Fruit fly (Drosophila melanogaster) whole organism, embryonic: Measurements from ENCODE around the gene Spt7.

Source experiments
- CG10209 ChIP-seq: fragments of 200-800 bp; sonication (Bioruptor generic); optimal IDR thresholded peaks from 3 replicates; lab custom pipeline; 2017; ENCODE audit warnings: missing biosample characterization, mild to moderate bottlenecking, missing genetic modification characterization, missing genetic modification reagents
- CG10366 ChIP-seq: fragments of 200-800 bp; sonication (Bioruptor generic); IDR thresholded peaks from 2 replicates; pipeline ENCODE4 v1.3.6; 2022; ENCODE audit warnings: missing biosample characterization, missing genetic modification characterization
- CG11695 ChIP-seq: fragments of 200-800 bp; sonication (Bioruptor generic); IDR thresholded peaks from 3 replicates; pipeline ENCODE4 v1.3.6; 2022; ENCODE audit warnings: missing biosample characterization, missing genetic modification characterization
- CG14441 ChIP-seq: fragments of 200-800 bp; sonication (Bioruptor generic); IDR thresholded peaks from 2 replicates; pipeline ENCODE4 v1.3.6; 2022; ENCODE audit warnings: missing biosample characterization, missing genetic modification characterization
- CG15073 ChIP-seq: fragments of 200-800 bp; sonication (Bioruptor generic); optimal IDR thresholded peaks from 2 replicates; lab custom pipeline; 2016; ENCODE audit warnings: missing biosample characterization, missing genetic modification characterization
- CG17361 ChIP-seq: fragments of 200-800 bp; sonication (Bioruptor generic); IDR thresholded peaks from 3 replicates; pipeline ENCODE4 v1.3.6; 2022; ENCODE audit warnings: missing biosample characterization, missing genetic modification characterization
- CG1792 ChIP-seq: fragments of 200-800 bp; sonication (Bioruptor generic); optimal IDR thresholded peaks from 2 replicates; lab custom pipeline; 2016; ENCODE audit warnings: missing biosample characterization, missing genetic modification characterization
- CG18011 ChIP-seq: fragments of 200-800 bp; sonication (Bioruptor generic); optimal IDR thresholded peaks from 2 replicates; lab custom pipeline; 2017; ENCODE audit warnings: missing biosample characterization, missing genetic modification characterization, mild to moderate bottlenecking, moderate library complexity, missing genotype
- CG2116 ChIP-seq: fragments of 200-800 bp; sonication (Bioruptor generic); optimal IDR thresholded peaks from 3 replicates; lab custom pipeline; 2018; ENCODE audit warnings: missing biosample characterization, mild to moderate bottlenecking, missing genetic modification characterization
- CG2712 ChIP-seq: fragments of 200-800 bp; optimal IDR thresholded peaks from 3 replicates; lab custom pipeline; 2019; ENCODE audit warnings: missing biosample characterization, mild to moderate bottlenecking, missing genetic modification characterization, moderate library complexity
- CG30403 ChIP-seq: fragments of 200-800 bp; sonication (Bioruptor generic); optimal IDR thresholded peaks from 3 replicates; lab custom pipeline; 2016; ENCODE audit warnings: missing biosample characterization, missing genetic modification characterization
- CG31388 ChIP-seq: fragments of 200-800 bp; sonication (Bioruptor generic); optimal IDR thresholded peaks from 2 replicates; lab custom pipeline; 2016; ENCODE audit warnings: missing biosample characterization, missing genetic modification characterization
- CG4404 ChIP-seq: fragments of 200-800 bp; sonication (Bioruptor generic); IDR thresholded peaks from 2 replicates; pipeline ENCODE4 v1.3.6; 2022; ENCODE audit warnings: missing biosample characterization, missing genetic modification characterization
- CG4707 ChIP-seq: fragments of 200-800 bp; sonication (Bioruptor generic); optimal IDR thresholded peaks from 2 replicates; lab custom pipeline; 2018; ENCODE audit warnings: missing biosample characterization, mild to moderate bottlenecking, missing genetic modification characterization, moderate library complexity
- CG6813 ChIP-seq: fragments of 200-800 bp; sonication (Bioruptor generic); optimal IDR thresholded peaks from 2 replicates; lab custom pipeline; 2017; ENCODE audit warnings: missing biosample characterization, missing genetic modification characterization, mild to moderate bottlenecking, moderate library complexity, missing genetic modification reagents
- CG9609 ChIP-seq: fragments of 200-800 bp; sonication (Bioruptor generic); optimal IDR thresholded peaks from 3 replicates; lab custom pipeline; 2016; ENCODE audit warnings: missing biosample characterization, missing genetic modification characterization
- CG9817 ChIP-seq: fragments of 200-800 bp; sonication (Bioruptor generic); optimal IDR thresholded peaks from 2 replicates; lab custom pipeline; 2018; ENCODE audit warnings: missing biosample characterization, mild to moderate bottlenecking, missing genetic modification characterization, moderate library complexity
- D19A ChIP-seq: fragments of 200-800 bp; optimal IDR thresholded peaks from 3 replicates; lab custom pipeline; 2019; ENCODE audit warnings: missing biosample characterization, mild to moderate bottlenecking, missing genetic modification characterization, moderate library complexity
- E2f1 ChIP-seq: fragments of 200-800 bp; sonication (Bioruptor generic); IDR thresholded peaks from 2 replicates; pipeline ENCODE4 v1.3.6; 2022; ENCODE audit warnings: missing biosample characterization, missing genetic modification characterization
- HLH3B ChIP-seq: fragments of 200-800 bp; sonication (Bioruptor generic); IDR thresholded peaks from 2 replicates; pipeline ENCODE4 v1.3.6; 2022; ENCODE audit warnings: missing biosample characterization, missing genetic modification characterization
- HLH4C ChIP-seq: fragments of 200-800 bp; sonication (Bioruptor generic); IDR thresholded peaks from 3 replicates; pipeline ENCODE4 v1.3.6; 2022; ENCODE audit warnings: missing biosample characterization, missing genetic modification characterization; ENCODE audit not compliant: partially characterized antibody
- Hr51 ChIP-seq, 2 experiments: fragments of 200-800 bp; sonication (Bioruptor generic); optimal IDR thresholded peaks; 2 replicates in 1 of 2; 3 replicates in 1 of 2; lab custom pipeline; 2016 to 2018; ENCODE audit warnings: missing biosample characterization in 2 of 2, missing genetic modification characterization in 2 of 2, mild to moderate bottlenecking in 1 of 2, moderate library complexity in 1 of 2
- MTF-1 ChIP-seq: fragments of 200-800 bp; sonication (Bioruptor generic); optimal IDR thresholded peaks from 2 replicates; lab custom pipeline; 2018; ENCODE audit warnings: missing biosample characterization, mild to moderate bottlenecking, missing genetic modification characterization, borderline replicate concordance
- Nf-YC ChIP-seq: fragments of 200-800 bp; optimal IDR thresholded peaks from 3 replicates; lab custom pipeline; 2019; ENCODE audit warnings: missing biosample characterization, mild to moderate bottlenecking, missing genetic modification characterization, moderate library complexity
- Oaz ChIP-seq: fragments of 200-800 bp; sonication (Bioruptor generic); IDR thresholded peaks from 2 replicates; pipeline ENCODE4 v1.3.6; 2022; ENCODE audit warnings: missing biosample characterization, missing genetic modification characterization
- Oli ChIP-seq: fragments of 200-800 bp; sonication (Bioruptor generic); optimal IDR thresholded peaks from 2 replicates; lab custom pipeline; 2018; ENCODE audit warnings: missing biosample characterization, mild to moderate bottlenecking, missing genetic modification characterization, moderate library complexity
- Poxn ChIP-seq: fragments of 200-800 bp; sonication (Bioruptor generic); IDR thresholded peaks from 2 replicates; pipeline ENCODE4 v1.3.6; 2022; ENCODE audit warnings: missing biosample characterization, missing genetic modification characterization
- aop ChIP-seq: fragments of 200-800 bp; sonication (Bioruptor generic); IDR thresholded peaks from 2 replicates; pipeline ENCODE4 v1.3.6; 2022; ENCODE audit warnings: missing biosample characterization, missing genetic modification characterization
- bowl ChIP-seq: fragments of 200-800 bp; sonication (Bioruptor generic); IDR thresholded peaks from 2 replicates; pipeline ENCODE4 v1.3.6; 2022; ENCODE audit warnings: missing biosample characterization, missing genetic modification characterization
- cwo ChIP-seq: fragments of 200-800 bp; sonication (Bioruptor generic); optimal IDR thresholded peaks from 3 replicates; lab custom pipeline; 2017; ENCODE audit warnings: missing biosample characterization, missing genetic modification characterization, mild to moderate bottlenecking, moderate library complexity, missing genetic modification reagents
- dysf ChIP-seq: fragments of 200-800 bp; sonication (Bioruptor generic); IDR thresholded peaks from 3 replicates; pipeline ENCODE4 v1.3.6; 2022; ENCODE audit warnings: missing biosample characterization, missing genetic modification characterization
- grau ChIP-seq: fragments of 200-800 bp; optimal IDR thresholded peaks from 3 replicates; lab custom pipeline; 2019; ENCODE audit warnings: missing biosample characterization, mild to moderate bottlenecking, missing genetic modification characterization, moderate library complexity
- gro ChIP-seq: fragments of 200-800 bp; sonication (Bioruptor generic); optimal IDR thresholded peaks from 2 replicates; lab custom pipeline; 2016; ENCODE audit warnings: missing biosample characterization, missing genetic modification characterization
- hb ChIP-seq: fragments of 200-800 bp; sonication (Bioruptor generic); IDR thresholded peaks from 3 replicates; pipeline ENCODE4 v1.3.6; 2022; ENCODE audit warnings: missing biosample characterization, missing genetic modification characterization; ENCODE audit not compliant: partially characterized antibody
- hbn ChIP-seq: fragments of 200-800 bp; sonication (Bioruptor generic); IDR thresholded peaks from 2 replicates; pipeline ENCODE4 v1.3.6; 2022; ENCODE audit warnings: missing biosample characterization, missing genetic modification characterization; ENCODE audit not compliant: partially characterized antibody
- insv ChIP-seq, 2 experiments: fragments of 200-800 bp; sonication (Bioruptor generic); optimal IDR thresholded peaks; 3 replicates each; lab custom pipeline; 2016 to 2018; ENCODE audit warnings: missing biosample characterization in 2 of 2, missing genetic modification characterization in 2 of 2
- jumu ChIP-seq: fragments of 200-800 bp; sonication (Bioruptor generic); optimal IDR thresholded peaks from 3 replicates; lab custom pipeline; 2016; ENCODE audit warnings: missing biosample characterization, missing genetic modification characterization
- lab ChIP-seq: fragments of 200-800 bp; sonication (Bioruptor generic); optimal IDR thresholded peaks from 3 replicates; lab custom pipeline; 2017; ENCODE audit warnings: missing biosample characterization, missing genetic modification characterization, mild to moderate bottlenecking, moderate library complexity, missing genetic modification reagents
- nau ChIP-seq: fragments of 200-800 bp; sonication (Bioruptor generic); optimal IDR thresholded peaks from 3 replicates; lab custom pipeline; 2017; ENCODE audit warnings: missing biosample characterization, mild to moderate bottlenecking, missing genetic modification characterization, missing genetic modification reagents
- nerfin-1 ChIP-seq: fragments of 200-800 bp; sonication (Bioruptor generic); optimal IDR thresholded peaks from 3 replicates; lab custom pipeline; 2019; ENCODE audit warnings: missing biosample characterization, mild to moderate bottlenecking, missing genetic modification characterization, moderate library complexity
- oc ChIP-seq: fragments of 200-800 bp; sonication (Bioruptor generic); optimal IDR thresholded peaks from 2 replicates; lab custom pipeline; 2018; ENCODE audit warnings: missing biosample characterization, mild to moderate bottlenecking, missing genetic modification characterization, moderate library complexity
- otp ChIP-seq: fragments of 200-800 bp; sonication (Bioruptor generic); IDR thresholded peaks from 3 replicates; pipeline ENCODE4, ENCODE4 v1.3.6; 2022; ENCODE audit warnings: missing biosample characterization, missing genetic modification characterization
- p53 ChIP-seq: fragments of 200-800 bp; sonication (Bioruptor generic); optimal IDR thresholded peaks from 2 replicates; lab custom pipeline; 2016; ENCODE audit warnings: missing biosample characterization, missing genetic modification characterization
- row ChIP-seq: fragments of 200-800 bp; sonication (Bioruptor generic); IDR thresholded peaks from 3 replicates; pipeline ENCODE4 v1.3.6; 2022; ENCODE audit warnings: missing biosample characterization, missing genetic modification characterization
- sens-2 ChIP-seq: fragments of 200-800 bp; sonication (Bioruptor generic); IDR thresholded peaks from 2 replicates; pipeline ENCODE4 v1.3.6; 2022; ENCODE audit warnings: missing biosample characterization, missing genetic modification characterization
- sima ChIP-seq: fragments of 200-800 bp; sonication (Bioruptor generic); optimal IDR thresholded peaks from 2 replicates; lab custom pipeline; 2016; ENCODE audit warnings: missing biosample characterization, missing genetic modification characterization
- tna ChIP-seq: fragments of 200-800 bp; sonication (Bioruptor generic); IDR thresholded peaks from 2 replicates; pipeline ENCODE4 v1.3.6; 2022; ENCODE audit warnings: missing biosample characterization, missing genetic modification characterization; ENCODE audit not compliant: partially characterized antibody
- usp ChIP-seq: fragments of >200 bp; optimal IDR thresholded peaks from 2 replicates; lab custom pipeline; 2017; ENCODE audit warnings: missing biosample characterization, missing genetic modification characterization

Gene Spt7

dm6 chrX:17829083-17829997, 20.9 kb upstream of the Spt7 start (continued):
- TF ChIP-seq CG11695 (GFP tag; lab: Robert Waterston, UW) (peak; percentile 22; the same call in 1 of the 3 replicates), sens-2 (GFP tag; lab: Robert Waterston, UW) (0 out of 2 replicates have a peak, but pooled peaks have one; percentile 9), CG31388 (GFP tag; lab: Kevin White, UChicago) (no peak), p53 (GFP tag; lab: Kevin White, UChicago) (peak; percentile 80), CG18011 (GFP tag; lab: Kevin White, UChicago) (no peak), row (no peak; the same call in 1 of the 3 replicates), CG2712 (tag; lab: Kevin White, UChicago) (peak; percentile 88), dysf (GFP tag; lab: Robert Waterston, UW) (no peak; the same call in 2 of the 3 replicates), sima (GFP tag; lab: Kevin White, UChicago) (no peak), hb (GFP tag; lab: Robert Waterston, UW) (no peak), bowl (GFP tag; lab: Robert Waterston, UW) (no peak), Nf-YC (tag; lab: Kevin White, UChicago) (no peak), CG4404 (GFP tag; lab: Robert Waterston, UW) (peak; percentile 61), CG30403 (GFP tag; lab: Kevin White, UChicago) (peak; percentile 56), jumu (GFP tag; lab: Kevin White, UChicago) (peak; percentile 18), CG9609 (peak; percentile 8), CG10366 (GFP tag; lab: Robert Waterston, UW) (peak; percentile 19; the same call in 1 of the 2 replicates), CG6813 (peak; percentile 39), otp (GFP tag; lab: Robert Waterston, UW) (no peak), CG2116 (no peak), insv (GFP tag; optimal IDR thresholded peaks at IDR 0.05; lab: Kevin White, UChicago) (peak in 1 of 2 experiments; percentile 11), lab (GFP tag; lab: Kevin White, UChicago) (peak; percentile 21), grau (tag; lab: Kevin White, UChicago) (peak; percentile 70), E2f1 (GFP tag; lab: Robert Waterston, UW) (0 out of 2 replicates have a peak, but pooled peaks have one; percentile 17), CG15073 (GFP tag; lab: Kevin White, UChicago) (no peak), Oaz (GFP tag; lab: Robert Waterston, UW) (no peak), D19A (tag; lab: Kevin White, UChicago) (peak; percentile 81), CG14441 (GFP tag; lab: Robert Waterston, UW) (no peak), tna (GFP tag; lab: Robert Waterston, UW) (no peak), CG10209 (peak; percentile 57), CG1792 (GFP tag; lab: Kevin White, UChicago) (peak; percentile 13), CG9817 (tag; lab: Kevin White, UChicago) (no peak), nau (GFP tag; lab: Kevin White, UChicago) (peak; percentile 47), hbn (GFP tag; lab: Robert Waterston, UW) (no peak), nerfin-1 (tag; lab: Kevin White, UChicago) (peak; percentile 63), Poxn (GFP tag; lab: Robert Waterston, UW) (no peak), HLH4C (GFP tag; lab: Robert Waterston, UW) (no peak), aop (GFP tag; lab: Robert Waterston, UW) (no peak), Hr51 (GFP tag; optimal IDR thresholded peaks at IDR 0.05; lab: Kevin White, UChicago) (peak in 1 of 2 experiments; percentile 74), CG17361 (GFP tag; lab: Robert Waterston, UW) (peak; percentile 89), MTF-1 (GFP tag; lab: Kevin White, UChicago) (no peak), usp (GFP tag; lab: Kevin White, UChicago) (no peak), HLH3B (GFP tag; lab: Robert Waterston, UW) (peak; percentile 46), oc (tag; lab: Kevin White, UChicago) (peak; percentile 57), CG4707 (GFP tag; lab: Kevin White, UChicago) (no peak), cwo (no peak), gro (GFP tag; lab: Kevin White, UChicago) (no peak), Oli (tag; lab: Kevin White, UChicago) (peak; percentile 84)
